Fruit fly (Drosophila melanogaster): Measurements from ENCODE around the gene Syx17.

Syx17 gene

dm6 chr3L:4413800-4414446, 10.6 kb downstream of the Syx17 start:
- TF ChIP-seq ci (GFP tag; IDR thresholded peaks at IDR 0.05) (peak; percentile 56; the same call in 1 of the 3 replicates), CG10543 (GFP tag; optimal IDR thresholded peaks at IDR 0.05) (peak; percentile 98), CG13287 (GFP tag; IDR thresholded peaks at IDR 0.05; ENCODE audit: partially characterized antibody) (peak; percentile 53), CG5180 (GFP tag; optimal IDR thresholded peaks at IDR 0.05) (peak; percentile 70), slbo (GFP tag; IDR thresholded peaks at IDR 0.05) (peak; percentile 82), NFAT (GFP tag; IDR thresholded peaks at IDR 0.05) (peak; percentile 82), Fer1 (GFP tag; optimal IDR thresholded peaks at IDR 0.05) (peak; percentile 20), sisA (GFP tag; IDR thresholded peaks at IDR 0.05) (peak; percentile 14; the same call in 1 of the 2 replicates), CG9817 (tag; optimal IDR thresholded peaks at IDR 0.05) (peak; percentile 32), CG15269 (tag; optimal IDR thresholded peaks at IDR 0.05) (peak; percentile 18), Nf-YC (tag; optimal IDR thresholded peaks at IDR 0.05) (peak; percentile 30), Rfx (GFP tag; IDR thresholded peaks at IDR 0.05) (peak; percentile 74), klu (GFP tag; IDR thresholded peaks at IDR 0.05) (0 out of 2 replicates have a peak, but pooled peaks have one; percentile 7), E2f1 (GFP tag; IDR thresholded peaks at IDR 0.05) (0 out of 2 replicates have a peak, but pooled peaks have one; percentile 31), Hmr (GFP tag; optimal IDR thresholded peaks at IDR 0.05) (no peak), zf30C (GFP tag; optimal IDR thresholded peaks at IDR 0.05) (peak; percentile 8), HLH3B (GFP tag; IDR thresholded peaks at IDR 0.05) (0 out of 2 replicates have a peak, but pooled peaks have one; percentile 7), zfh1 (GFP tag; IDR thresholded peaks at IDR 0.05) (0 out of 3 replicates have a peak, but pooled peaks have one; percentile 11), sens (GFP tag) (peak; percentile 83), HmgZ (tag; optimal IDR thresholded peaks at IDR 0.05) (peak; percentile 45), oc (tag; optimal IDR thresholded peaks at IDR 0.05) (peak; percentile 27), ftz-f1 (GFP tag; optimal IDR thresholded peaks at IDR 0.05) (peak; percentile 50), CG7987 (GFP tag; optimal IDR thresholded peaks at IDR 0.05) (peak; percentile 99), wek (GFP tag; optimal IDR thresholded peaks at IDR 0.05) (peak; percentile 47), Dll (GFP tag; IDR thresholded peaks at IDR 0.05; ENCODE audit: partially characterized antibody) (peak; percentile 40; the same call in 3 of the 4 replicates), CG32532 (GFP tag; IDR thresholded peaks at IDR 0.05) (peak; percentile 50), CG4404 (GFP tag; IDR thresholded peaks at IDR 0.05) (no peak), CG34376 (GFP tag; optimal IDR thresholded peaks at IDR 0.05) (peak; percentile 91), Gug (GFP tag; IDR thresholded peaks at IDR 0.05) (peak; percentile 43; the same call in 2 of the 4 replicates), schlank (tag; optimal IDR thresholded peaks at IDR 0.05) (peak; percentile 10), CG11247 (GFP tag; IDR thresholded peaks at IDR 0.05) (peak; percentile 28; the same call in 1 of the 2 replicates), CG10366 (GFP tag; IDR thresholded peaks at IDR 0.05) (peak; percentile 45), cwo (GFP tag; optimal IDR thresholded peaks at IDR 0.05) (peak; percentile 89), ase (GFP tag; IDR thresholded peaks at IDR 0.05) (no peak), so (GFP tag; IDR thresholded peaks at IDR 0.05) (0 out of 3 replicates have a peak, but pooled peaks have one; percentile 26), CG11456 (GFP tag; IDR thresholded peaks at IDR 0.05) (peak; percentile 66; the same call in 1 of the 3 replicates), Ptx1 (GFP tag; IDR thresholded peaks at IDR 0.05) (peak; percentile 36; the same call in 1 of the 2 replicates), abd-A (tag; optimal IDR thresholded peaks at IDR 0.05) (peak; percentile 63), MBD-R2 (GFP tag; IDR thresholded peaks at IDR 0.05) (peak; percentile 16; the same call in 1 of the 2 replicates), CG34224 (GFP tag; IDR thresholded peaks at IDR 0.05; ENCODE audit: partially characterized antibody) (peak; percentile 45; the same call in 2 of the 3 replicates), unc-4 (GFP tag; IDR thresholded peaks at IDR 0.05; ENCODE audit: partially characterized antibody) (peak; percentile 52), Adf1 (GFP tag; IDR thresholded peaks at IDR 0.05) (peak; percentile 69), shn (GFP tag; optimal IDR thresholded peaks at IDR 0.05) (peak; percentile 49), al (GFP tag; IDR thresholded peaks at IDR 0.05) (peak; percentile 46; the same call in 1 of the 2 replicates), grau (tag; optimal IDR thresholded peaks at IDR 0.05) (peak; percentile 4), sd (tag; optimal IDR thresholded peaks at IDR 0.05) (peak; percentile 69), CG17829 (tag; optimal IDR thresholded peaks at IDR 0.05) (no peak), CG17328 (GFP tag; IDR thresholded peaks at IDR 0.05) (0 out of 2 replicates have a peak, but pooled peaks have one; percentile 33)
